Fruit fly (Drosophila melanogaster) whole organism, embryonic: ENCODE measurements around the gene CG14420.

Experiments
- BEAF-32 ChIP-seq: fragments of 200-800 bp; sonication (Bioruptor generic); optimal IDR thresholded peaks from 3 replicates; lab custom pipeline; 2017; ENCODE audit warnings: missing biosample characterization, missing genetic modification characterization, mild to moderate bottlenecking, moderate library complexity, missing genetic modification reagents
- BtbVII ChIP-seq: fragments of 200-800 bp; sonication (Bioruptor generic); optimal IDR thresholded peaks from 3 replicates; lab custom pipeline; 2017; ENCODE audit warnings: missing biosample characterization, mild to moderate bottlenecking, missing genetic modification characterization
- CG12299 ChIP-seq: fragments of 200-800 bp; sonication (Bioruptor generic); optimal IDR thresholded peaks from 2 replicates; lab custom pipeline; 2018; ENCODE audit warnings: missing biosample characterization, mild to moderate bottlenecking, missing genetic modification characterization
- CG1233 ChIP-seq: fragments of 200-800 bp; sonication (Bioruptor generic); optimal IDR thresholded peaks from 4 replicates; lab custom pipeline; 2018; ENCODE audit warnings: missing biosample characterization, mild to moderate bottlenecking, missing genetic modification characterization
- CG12659 ChIP-seq: fragments of 200-800 bp; sonication (Bioruptor generic); optimal IDR thresholded peaks from 3 replicates; lab custom pipeline; 2017; ENCODE audit warnings: mild to moderate bottlenecking, missing biosample characterization, missing genetic modification reagents, missing genetic modification characterization
- CG13296 ChIP-seq: fragments of 200-800 bp; sonication (Bioruptor generic); optimal IDR thresholded peaks from 3 replicates; lab custom pipeline; 2018; ENCODE audit warnings: missing biosample characterization, mild to moderate bottlenecking, missing genetic modification characterization
- CG15011 ChIP-seq: fragments of 200-800 bp; sonication (Bioruptor generic); optimal IDR thresholded peaks from 3 replicates; lab custom pipeline; 2018; ENCODE audit warnings: missing biosample characterization, mild to moderate bottlenecking, missing genetic modification characterization
- CG15514 ChIP-seq: fragments of 200-800 bp; sonication (Bioruptor generic); optimal IDR thresholded peaks from 3 replicates; lab custom pipeline; 2017; ENCODE audit warnings: missing biosample characterization, missing genetic modification characterization, mild to moderate bottlenecking, moderate library complexity, missing genetic modification reagents
- CG15601 ChIP-seq: fragments of 200-800 bp; sonication (Bioruptor generic); optimal IDR thresholded peaks from 3 replicates; lab custom pipeline; 2019; ENCODE audit warnings: missing biosample characterization, mild to moderate bottlenecking, missing genetic modification characterization, moderate library complexity
- CG18011 ChIP-seq: fragments of 200-800 bp; sonication (Bioruptor generic); optimal IDR thresholded peaks from 2 replicates; lab custom pipeline; 2017; ENCODE audit warnings: missing biosample characterization, missing genetic modification characterization, mild to moderate bottlenecking, moderate library complexity, missing genotype
- CG18764 ChIP-seq: fragments of 200-800 bp; sonication (Bioruptor generic); optimal IDR thresholded peaks from 3 replicates; lab custom pipeline; 2016; ENCODE audit warnings: missing biosample characterization, missing genetic modification characterization
- CG31441 ChIP-seq: fragments of 200-800 bp; sonication (Bioruptor generic); IDR thresholded peaks from 2 replicates; pipeline ENCODE4 v1.3.6; 2022; ENCODE audit warnings: missing biosample characterization, missing genetic modification characterization
- CG32532 ChIP-seq: fragments of 200-800 bp; sonication (Bioruptor generic); IDR thresholded peaks from 2 replicates; pipeline ENCODE4 v1.3.6; 2022; ENCODE audit warnings: missing biosample characterization, missing genetic modification characterization
- CG33557 ChIP-seq: fragments of 200-800 bp; sonication (Bioruptor generic); optimal IDR thresholded peaks from 2 replicates; lab custom pipeline; 2019; ENCODE audit warnings: missing biosample characterization, mild to moderate bottlenecking, missing genetic modification characterization, moderate library complexity
- CG34376 ChIP-seq: fragments of 200-800 bp; sonication (Bioruptor generic); optimal IDR thresholded peaks from 2 replicates; lab custom pipeline; 2018; ENCODE audit warnings: missing biosample characterization, mild to moderate bottlenecking, missing genetic modification characterization
- CG5180 ChIP-seq: fragments of 200-800 bp; sonication (Bioruptor generic); optimal IDR thresholded peaks from 3 replicates; lab custom pipeline; 2017; ENCODE audit warnings: missing biosample characterization, missing genetic modification characterization, mild to moderate bottlenecking, moderate library complexity, missing genetic modification reagents
- CG6765 ChIP-seq: fragments of 200-800 bp; sonication (Bioruptor generic); optimal IDR thresholded peaks from 3 replicates; lab custom pipeline; 2017; ENCODE audit warnings: missing biosample characterization, mild to moderate bottlenecking, missing genetic modification characterization
- CG6813 ChIP-seq: fragments of 200-800 bp; sonication (Bioruptor generic); optimal IDR thresholded peaks from 2 replicates; lab custom pipeline; 2017; ENCODE audit warnings: missing biosample characterization, missing genetic modification characterization, mild to moderate bottlenecking, moderate library complexity, missing genetic modification reagents
- CG7357 ChIP-seq: fragments of 200-800 bp; sonication (Bioruptor generic); IDR thresholded peaks from 3 replicates; pipeline ENCODE4 v1.3.6; 2022; ENCODE audit warnings: missing biosample characterization, missing genetic modification characterization
- CTCF ChIP-seq: fragments of 200-800 bp; sonication (Bioruptor generic); optimal IDR thresholded peaks from 2 replicates; lab custom pipeline; 2017; ENCODE audit warnings: missing biosample characterization, mild to moderate bottlenecking, missing genetic modification characterization, moderate library complexity
- Dll ChIP-seq: fragments of 200-800 bp; sonication (Bioruptor generic); IDR thresholded peaks from 4 replicates; pipeline ENCODE4 v1.3.6; 2022; ENCODE audit warnings: missing biosample characterization, missing genetic modification characterization; ENCODE audit not compliant: partially characterized antibody
- E2f2 ChIP-seq: fragments of 200-800 bp; sonication (Bioruptor generic); IDR thresholded peaks from 2 replicates; pipeline ENCODE4 v1.3.6; 2022; ENCODE audit warnings: missing biosample characterization, missing genetic modification characterization
- Eip74EF ChIP-seq, 2 experiments: fragments of 200-800 bp in 1 of 2; fragments of >200 bp in 1 of 2; sonication (Bioruptor generic) in 1 of 2; optimal IDR thresholded peaks; 2 replicates each; lab custom pipeline; 2017 to 2019; ENCODE audit warnings: missing biosample characterization in 2 of 2, missing genetic modification characterization in 2 of 2, mild to moderate bottlenecking in 1 of 2, moderate library complexity in 1 of 2
- Ets97D ChIP-seq: fragments of 200-800 bp; sonication (Bioruptor generic); optimal IDR thresholded peaks from 3 replicates; lab custom pipeline; 2016; ENCODE audit warnings: missing biosample characterization, missing genetic modification characterization
- HHEX ChIP-seq: fragments of 200-800 bp; sonication (Bioruptor generic); optimal IDR thresholded peaks from 3 replicates; lab custom pipeline; 2017; ENCODE audit warnings: missing biosample characterization, mild to moderate bottlenecking, missing genetic modification characterization, missing genetic modification reagents
- Hmx ChIP-seq: fragments of 200-800 bp; sonication (Bioruptor generic); optimal IDR thresholded peaks from 2 replicates; lab custom pipeline; 2016; ENCODE audit warnings: missing biosample characterization, missing genetic modification characterization
- Lpt ChIP-seq: fragments of >200 bp; optimal IDR thresholded peaks from 2 replicates; lab custom pipeline; 2018; ENCODE audit warnings: missing biosample characterization, missing genetic modification characterization
- MBD-R2 ChIP-seq: fragments of 200-800 bp; sonication (Bioruptor generic); IDR thresholded peaks from 2 replicates; pipeline ENCODE4 v1.3.6; 2022; ENCODE audit warnings: missing biosample characterization, missing genetic modification characterization
- Med ChIP-seq: fragments of 200-800 bp; sonication (Bioruptor generic); peaks from one replicate; lab custom pipeline; 2016; ENCODE audit warnings: missing biosample characterization, missing genetic modification characterization, mild to moderate bottlenecking, inconsistent platforms, moderate library complexity
- NC2α ChIP-seq: fragments of 200-800 bp; sonication (Bioruptor generic); optimal IDR thresholded peaks from 2 replicates; lab custom pipeline; 2016; ENCODE audit warnings: missing biosample characterization, missing genetic modification characterization
- NC2β ChIP-seq: fragments of 200-800 bp; sonication (Bioruptor generic); optimal IDR thresholded peaks from 2 replicates; lab custom pipeline; 2016; ENCODE audit warnings: missing biosample characterization, missing genetic modification characterization
- Nf-YB ChIP-seq: fragments of 200-800 bp; sonication (Bioruptor generic); optimal IDR thresholded peaks from 3 replicates; lab custom pipeline; 2019; ENCODE audit warnings: missing biosample characterization, mild to moderate bottlenecking, missing genetic modification characterization, moderate library complexity
- Ptx1 ChIP-seq: fragments of 200-800 bp; sonication (Bioruptor generic); IDR thresholded peaks from 2 replicates; pipeline ENCODE4 v1.3.6; 2022; ENCODE audit warnings: missing biosample characterization, missing genetic modification characterization
- Scr ChIP-seq: fragments of 200-800 bp; sonication (Bioruptor generic); IDR thresholded peaks from 2 replicates; pipeline ENCODE4 v1.3.6; 2022; ENCODE audit warnings: missing biosample characterization, missing genetic modification characterization; ENCODE audit not compliant: partially characterized antibody
- Six4 ChIP-seq: fragments of 200-800 bp; sonication (Bioruptor generic); optimal IDR thresholded peaks from 2 replicates; lab custom pipeline; 2016; ENCODE audit warnings: missing biosample characterization, missing genetic modification characterization
- Sox100B ChIP-seq: fragments of 200-800 bp; sonication (Bioruptor generic); optimal IDR thresholded peaks from 3 replicates; lab custom pipeline; 2018; ENCODE audit warnings: missing biosample characterization, mild to moderate bottlenecking, missing genetic modification characterization
- Vsx1 ChIP-seq: fragments of 200-800 bp; sonication (Bioruptor generic); optimal IDR thresholded peaks from 2 replicates; lab custom pipeline; 2017; ENCODE audit warnings: missing biosample characterization, mild to moderate bottlenecking, missing genetic modification characterization, missing genetic modification reagents
- bsh ChIP-seq, 2 experiments: fragments of 200-800 bp; sonication (Bioruptor generic); optimal IDR thresholded peaks; 2 replicates each; lab custom pipeline; 2017 to 2018; ENCODE audit warnings: mild to moderate bottlenecking in 2 of 2, missing biosample characterization in 2 of 2, missing genetic modification characterization in 2 of 2, moderate library complexity in 1 of 2
- chif ChIP-seq, 2 experiments: fragments of 200-800 bp; sonication (Bioruptor generic); optimal IDR thresholded peaks; 3 replicates each; lab custom pipeline; 2016; ENCODE audit warnings: missing biosample characterization in 2 of 2, missing genetic modification characterization in 2 of 2
- crp ChIP-seq, 2 experiments: fragments of 200-800 bp; sonication (Bioruptor generic); optimal IDR thresholded peaks; 2 replicates in 1 of 2; 3 replicates in 1 of 2; lab custom pipeline; 2017; ENCODE audit warnings: missing biosample characterization in 2 of 2, missing genetic modification characterization in 2 of 2, mild to moderate bottlenecking in 1 of 2, moderate library complexity in 1 of 2
- grn ChIP-seq: fragments of 200-800 bp; sonication (Bioruptor generic); optimal IDR thresholded peaks from 3 replicates; lab custom pipeline; 2017; ENCODE audit warnings: missing biosample characterization, missing genetic modification characterization
- insv ChIP-seq, 2 experiments: fragments of 200-800 bp; sonication (Bioruptor generic); optimal IDR thresholded peaks; 3 replicates each; lab custom pipeline; 2016 to 2018; ENCODE audit warnings: missing biosample characterization in 2 of 2, missing genetic modification characterization in 2 of 2
- lab ChIP-seq: fragments of 200-800 bp; sonication (Bioruptor generic); optimal IDR thresholded peaks from 3 replicates; lab custom pipeline; 2017; ENCODE audit warnings: missing biosample characterization, missing genetic modification characterization, mild to moderate bottlenecking, moderate library complexity, missing genetic modification reagents
- lbe ChIP-seq: fragments of 200-800 bp; sonication (Bioruptor generic); optimal IDR thresholded peaks from 2 replicates; lab custom pipeline; 2016; ENCODE audit warnings: missing biosample characterization, mild to moderate bottlenecking, missing genetic modification characterization
- mld ChIP-seq: fragments of 200-800 bp; sonication (Bioruptor generic); IDR thresholded peaks from 3 replicates; pipeline ENCODE4 v1.3.6; 2022; ENCODE audit warnings: missing biosample characterization, missing genetic modification characterization; ENCODE audit not compliant: partially characterized antibody
- pfk ChIP-seq: fragments of 200-800 bp; sonication (Bioruptor generic); optimal IDR thresholded peaks from 2 replicates; lab custom pipeline; 2018; ENCODE audit warnings: missing biosample characterization, mild to moderate bottlenecking, missing genetic modification characterization, moderate library complexity
- toy ChIP-seq: fragments of 200-800 bp; sonication (Bioruptor generic); IDR thresholded peaks from 2 replicates; pipeline ENCODE4 v1.3.6; 2022; ENCODE audit warnings: missing biosample characterization, missing genetic modification characterization
- zen2 ChIP-seq: fragments of 200-800 bp; sonication (Bioruptor generic); IDR thresholded peaks from 3 replicates; pipeline ENCODE4 v1.3.6; 2022; ENCODE audit warnings: missing biosample characterization, missing genetic modification characterization; ENCODE audit not compliant: partially characterized antibody

CG14420 gene

DNA sequence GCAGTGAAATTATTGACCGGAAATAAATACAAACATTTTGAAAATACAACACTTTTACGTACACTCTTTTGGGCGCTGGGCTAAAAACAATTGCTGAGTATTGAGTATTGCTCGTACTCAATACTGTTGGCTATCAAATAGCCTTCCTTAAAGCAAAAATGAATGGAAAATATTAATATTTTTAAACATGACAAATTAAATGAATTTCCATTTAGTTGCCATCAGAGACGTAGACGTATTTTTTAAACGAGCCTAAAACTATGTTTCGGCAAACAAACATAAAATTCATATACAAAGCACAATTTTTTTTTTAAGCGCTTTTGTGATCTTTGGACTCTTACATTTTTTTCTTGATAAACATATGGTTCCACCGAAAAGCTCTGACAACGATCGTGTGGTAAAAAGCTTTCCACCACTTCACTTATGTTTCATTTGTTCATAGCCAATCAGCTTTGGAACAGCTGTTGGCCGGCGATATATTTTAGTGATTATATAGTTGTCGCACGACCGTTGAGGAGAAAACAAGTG, 9.0 kb downstream of the CG14420 start, which contains the start of gene CG3603:
Gene CG3603, plus strand, starts transcription at position 490 of the 528 bp plus-strand sequence.
- TF ChIP-seq toy (GFP tag; lab: Robert Waterston, UW) (no peak), Hmx (GFP tag; lab: Kevin White, UChicago) (no peak), bsh (GFP tag; optimal IDR thresholded peaks at IDR 0.05; lab: Kevin White, UChicago) (peak in 1 of 2 experiments; percentile 71), Ptx1 (GFP tag; lab: Robert Waterston, UW) (no peak), CG5180 (peak; percentile 2), CG12659 (GFP tag; lab: Kevin White, UChicago) (peak; percentile 7), CTCF (peak; percentile 70), Lpt (GFP tag; lab: Kevin White, UChicago) (no peak), CG15011 (GFP tag; lab: Kevin White, UChicago) (peak; percentile 4), CG18011 (GFP tag; lab: Kevin White, UChicago) (peak; percentile 56), Sox100B (GFP tag; lab: Kevin White, UChicago) (peak; percentile 52), Eip74EF (GFP tag; optimal IDR thresholded peaks at IDR 0.05; lab: Kevin White, UChicago) (peak in 1 of 2 experiments; percentile 10), zen2 (GFP tag; lab: Robert Waterston, UW) (no peak), CG6813 (GFP tag; lab: Kevin White, UChicago) (peak; percentile 37), CG33557 (GFP tag; lab: Kevin White, UChicago) (no peak), chif (GFP tag; optimal IDR thresholded peaks at IDR 0.05; lab: Kevin White, UChicago) (no peak), BtbVII (peak; percentile 38), Six4 (GFP tag; lab: Kevin White, UChicago) (no peak), CG15601 (tag; lab: Kevin White, UChicago) (peak; percentile 16), Nf-YB (peak; percentile 67), Med (peak; percentile 52), BEAF-32 (peak; percentile 37), CG13296 (GFP tag; lab: Kevin White, UChicago) (peak; percentile 69), Vsx1 (GFP tag; lab: Kevin White, UChicago) (peak; percentile 33), CG12299 (peak; percentile 11), Dll (GFP tag; lab: Robert Waterston, UW) (0 out of 4 replicates have a peak, but pooled peaks have one; percentile 16), CG15514 (peak; percentile 8), lab (GFP tag; lab: Kevin White, UChicago) (peak; percentile 37), insv (GFP tag; optimal IDR thresholded peaks at IDR 0.05; lab: Kevin White, UChicago) (no peak), grn (peak; percentile 78), NC2β (GFP tag; lab: Kevin White, UChicago) (no peak), pfk (peak; percentile 8), CG34376 (GFP tag; lab: Kevin White, UChicago) (peak; percentile 73), CG1233 (GFP tag; lab: Kevin White, UChicago) (peak; percentile 3), CG18764 (GFP tag; lab: Kevin White, UChicago) (no peak), Ets97D (GFP tag; lab: Kevin White, UChicago) (peak; percentile 58), CG31441 (GFP tag; lab: Robert Waterston, UW) (peak; percentile 28; the same call in 1 of the 2 replicates), MBD-R2 (GFP tag; lab: Robert Waterston, UW) (0 out of 2 replicates have a peak, but pooled peaks have one; percentile 6), mld (GFP tag; lab: Robert Waterston, UW) (no peak), E2f2 (GFP tag; lab: Robert Waterston, UW) (peak; percentile 16; the same call in 1 of the 2 replicates), lbe (GFP tag; lab: Kevin White, UChicago) (peak; percentile 9), HHEX (GFP tag; lab: Kevin White, UChicago) (peak; percentile 56), CG32532 (GFP tag; lab: Robert Waterston, UW) (peak; percentile 10; the same call in 1 of the 2 replicates), CG7357 (no peak), crp (GFP tag; optimal IDR thresholded peaks at IDR 0.05; lab: Kevin White, UChicago) (peak in 1 of 2 experiments; percentile 80), NC2α (GFP tag; lab: Kevin White, UChicago) (no peak), CG6765 (peak; percentile 40), Scr (GFP tag; lab: Robert Waterston, UW) (0 out of 2 replicates have a peak, but pooled peaks have one; percentile 15)
